Worm (Caenorhabditis elegans): Measurements from ENCODE around the gene div-1.

ce11 chrIII:10209703-10210102, 38.7 kb downstream of the div-1 start, which contains the start of gene T20G5.9:
- 0 out of 2 replicates have a peak, but pooled peaks have one; percentile 28 for TF ChIP-seq flt-1 (GFP tag; IDR thresholded peaks at IDR 0.05)
- no peak for TF ChIP-seq med-1 (GFP tag; optimal IDR thresholded peaks at IDR 0.05; ENCODE audit: insufficient read depth)
- TF ChIP-seq ztf-23 (GFP tag; IDR thresholded peaks at IDR 0.05) = no peak
- no peak for TF ChIP-seq cog-1 (tag; optimal IDR thresholded peaks at IDR 0.05)
- no peak for TF ChIP-seq T22C8.4 (GFP tag; IDR thresholded peaks at IDR 0.05)
- no peak for TF ChIP-seq ztf-29 (GFP tag; IDR thresholded peaks at IDR 0.05)

Data from whole organism, midembryonic.